Fruit fly (Drosophila melanogaster) S2 (cell line): ENCODE results near the gene 5-HT2B.

Experiments used
- CG8478 ChIP-seq: fragments of >200 bp; optimal IDR thresholded peaks from 2 replicates; lab custom pipeline; 2018
- CTCF ChIP-seq, 2 experiments: fragments of >200 bp; optimal IDR thresholded peaks; 2 replicates each; lab custom pipeline; 2018

DNA sequence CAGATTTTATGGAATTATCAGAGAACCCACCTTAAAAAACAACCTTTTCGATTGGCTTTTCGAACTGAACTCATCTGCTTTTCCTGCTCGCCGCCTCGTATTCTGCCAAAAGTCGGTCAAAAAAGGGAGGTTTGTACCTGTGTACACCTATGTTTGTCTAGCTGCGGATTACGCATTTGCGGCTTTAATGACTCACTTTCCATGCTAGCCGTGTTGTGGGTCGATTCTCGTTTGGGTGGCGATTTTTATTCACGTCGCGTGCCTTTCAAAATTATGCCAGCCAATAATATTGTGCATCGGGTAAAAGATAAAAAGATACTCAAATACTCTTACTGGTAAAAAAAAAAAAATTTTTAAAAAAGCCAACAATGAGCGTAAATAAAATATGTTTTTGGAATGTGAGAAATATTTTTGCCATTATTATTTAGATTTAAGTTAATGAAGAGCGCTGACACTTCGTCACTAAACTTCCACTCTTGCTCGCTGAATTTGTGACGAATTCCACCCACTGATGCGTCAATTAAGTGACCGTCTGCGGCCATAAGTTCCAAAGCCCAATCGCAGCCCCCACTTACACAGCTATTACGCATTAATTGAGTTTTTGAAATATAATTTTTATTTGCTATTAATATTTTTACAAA, 67.7 kb downstream of the 5-HT2B start, which contains the start of gene Cyp313b1:
- TF ChIP-seq CG8478 (lab: Kevin White, UChicago) (no peak), CTCF (optimal IDR thresholded peaks at IDR 0.05; lab: Kevin White, UChicago) (no peak)
